Worm (Caenorhabditis elegans) whole organism, early embryonic: ENCODE data around the gene srh-236.

Experiments
- B0310.2 ChIP-seq: sonication (generic microtip); optimal IDR thresholded peaks from 2 replicates; lab custom pipeline; 2016; ENCODE audit warnings: mild to moderate bottlenecking, missing genetic modification characterization, missing compliant biosample characterization
- F13C5.2 ChIP-seq: sonication (generic microtip); optimal IDR thresholded peaks from 2 replicates; lab custom pipeline; 2017; ENCODE audit warnings: mild to moderate bottlenecking, missing genetic modification characterization, inconsistent platforms, missing compliant biosample characterization
- aly-1 ChIP-seq: sonication (generic microtip); optimal IDR thresholded peaks from 2 replicates; lab custom pipeline; 2016; ENCODE audit warnings: missing genetic modification characterization, missing compliant biosample characterization
- ama-1 ChIP-seq: fragments of 150-350 bp; optimal IDR thresholded peaks from 2 replicates; lab custom pipeline; 2014
- ceh-13 ChIP-seq: fragments of 200-800 bp; sonication (Bioruptor generic); optimal IDR thresholded peaks from 2 replicates; lab custom pipeline; 2018; ENCODE audit warnings: mild to moderate bottlenecking, missing genetic modification characterization, missing compliant biosample characterization
- ceh-36 ChIP-seq: sonication (generic microtip); optimal IDR thresholded peaks from 2 replicates; lab custom pipeline; 2016; ENCODE audit warnings: missing genetic modification characterization, inconsistent platforms, missing compliant biosample characterization
- ets-7 ChIP-seq: sonication (generic microtip); optimal IDR thresholded peaks from 2 replicates; lab custom pipeline; 2016; ENCODE audit warnings: missing genotype, missing genetic modification characterization, missing compliant biosample characterization
- flt-1 ChIP-seq: fragments of 200-800 bp; sonication (Bioruptor generic); IDR thresholded peaks from 2 replicates; pipeline ENCODE4 v1.3.6; 2022; ENCODE audit warnings: missing genetic modification characterization, missing compliant biosample characterization
- hmbx-1 ChIP-seq: sonication (generic microtip); optimal IDR thresholded peaks from 2 replicates; lab custom pipeline; 2016; ENCODE audit warnings: mild to moderate bottlenecking, missing genetic modification characterization, missing compliant biosample characterization
- hmg-4 ChIP-seq: fragments of 200-800 bp; sonication (Bioruptor generic); optimal IDR thresholded peaks from 2 replicates; lab custom pipeline; 2018; ENCODE audit warnings: mild to moderate bottlenecking, missing genetic modification characterization, missing compliant biosample characterization
- hnd-1 ChIP-seq: sonication (generic microtip); optimal IDR thresholded peaks from 2 replicates; lab custom pipeline; 2016; ENCODE audit warnings: missing genetic modification characterization, missing compliant biosample characterization
- pes-1 ChIP-seq: fragments of 200-800 bp; sonication (Bioruptor generic); IDR thresholded peaks from 2 replicates; pipeline ENCODE4 v1.3.6; 2022; ENCODE audit warnings: missing genetic modification reagents, missing genetic modification characterization, missing compliant biosample characterization
- scrt-1 ChIP-seq: fragments of 200-800 bp; sonication (Bioruptor generic); IDR thresholded peaks from 2 replicates; pipeline ENCODE4 v1.3.6; 2022; ENCODE audit warnings: missing genetic modification characterization, missing compliant biosample characterization
- sea-1 ChIP-seq: fragments of 200-800 bp; sonication (Bioruptor generic); conservative IDR thresholded peaks from 2 replicates; pipeline ENCODE4 v1.3.6; 2022; ENCODE audit warnings: missing genetic modification characterization, missing compliant biosample characterization
- tbx-11 ChIP-seq: fragments of 200-800 bp; sonication (Bioruptor generic); IDR thresholded peaks from 2 replicates; pipeline ENCODE4 v1.3.6; 2022; ENCODE audit warnings: missing genetic modification characterization, missing compliant biosample characterization
- tbx-37 ChIP-seq: fragments of 200-800 bp; sonication (Bioruptor generic); conservative IDR thresholded peaks from 2 replicates; pipeline ENCODE4 v1.3.6; 2022; ENCODE audit warnings: missing genetic modification reagents, missing genetic modification characterization, missing compliant biosample characterization
- tra-4 ChIP-seq: sonication (generic microtip); optimal IDR thresholded peaks from 2 replicates; lab custom pipeline; 2017; ENCODE audit warnings: missing genetic modification characterization, missing compliant biosample characterization

srh-236 gene

ce11 chrV:17238799-17239198, 27.0 kb upstream of the srh-236 start, which contains the start of gene T19C9.8:
T19C9.8 (plus strand) TSS chrV:17239097.
- TF ChIP-seq tbx-37 (GFP tag; lab: Robert Waterston, UW): no peak
- no peak for TF ChIP-seq hmg-4 (GFP tag; lab: Kevin White, UChicago)
- no peak for TF ChIP-seq ceh-13 (GFP tag; lab: Kevin White, UChicago)
- no peak for TF ChIP-seq flt-1 (GFP tag; lab: Robert Waterston, UW)
- no peak for TF ChIP-seq hnd-1 (tag; lab: Kevin White, UChicago)
- no peak for TF ChIP-seq ceh-36 (tag; lab: Kevin White, UChicago)
- TF ChIP-seq scrt-1 (GFP tag; lab: Robert Waterston, UW): no peak

- TF ChIP-seq tra-4 (tag; lab: Kevin White, UChicago) (no peak), ama-1 (lab: Kevin White, UChicago) (no peak), hnd-1 (tag; lab: Kevin White, UChicago) (no peak), pes-1 (GFP tag; lab: Robert Waterston, UW) (no peak), flt-1 (GFP tag; lab: Robert Waterston, UW) (no peak), B0310.2 (tag; lab: Kevin White, UChicago) (no peak), tbx-37 (GFP tag; lab: Robert Waterston, UW) (no peak), scrt-1 (GFP tag; lab: Robert Waterston, UW) (no peak)
Observed at ce11 chrV:17236345-17236744, 24.5 kb upstream of the srh-236 start, which contains the start of gene T19C9.10. T19C9.10 (plus strand) TSS chrV:17236592.

- TF ChIP-seq pes-1 (GFP tag; lab: Robert Waterston, UW): no peak
- TF ChIP-seq ceh-13 (GFP tag; lab: Kevin White, UChicago): no peak
- TF ChIP-seq tbx-37 (GFP tag; lab: Robert Waterston, UW): no peak
- no peak for TF ChIP-seq sea-1
- TF ChIP-seq B0310.2 (tag; lab: Kevin White, UChicago): no peak
- no peak for TF ChIP-seq hmg-4 (GFP tag; lab: Kevin White, UChicago)
- TF ChIP-seq hmbx-1: no peak
- no peak for TF ChIP-seq F13C5.2 (tag; lab: Kevin White, UChicago)
- no peak for TF ChIP-seq flt-1 (GFP tag; lab: Robert Waterston, UW)
- TF ChIP-seq ceh-36 (tag; lab: Kevin White, UChicago): no peak
- no peak for TF ChIP-seq ama-1 (lab: Kevin White, UChicago)
- no peak for TF ChIP-seq scrt-1 (GFP tag; lab: Robert Waterston, UW)
- TF ChIP-seq ets-7 (tag; lab: Kevin White, UChicago): no peak
- TF ChIP-seq aly-1 (tag; lab: Kevin White, UChicago): no peak
- no peak for TF ChIP-seq hnd-1 (tag; lab: Kevin White, UChicago)
- no peak for TF ChIP-seq tra-4 (tag; lab: Kevin White, UChicago)
- TF ChIP-seq tbx-11: no peak
Observed at ce11 chrV:17232403-17232802, 20.6 kb upstream of the srh-236 start.

- TF ChIP-seq tra-4 (tag; lab: Kevin White, UChicago) (no peak), hmbx-1 (no peak), hmg-4 (GFP tag; lab: Kevin White, UChicago) (no peak), tbx-37 (GFP tag; lab: Robert Waterston, UW) (no peak), hnd-1 (tag; lab: Kevin White, UChicago) (no peak), ceh-13 (GFP tag; lab: Kevin White, UChicago) (no peak), tbx-11 (no peak), ets-7 (tag; lab: Kevin White, UChicago) (no peak), B0310.2 (tag; lab: Kevin White, UChicago) (no peak), sea-1 (no peak), flt-1 (GFP tag; lab: Robert Waterston, UW) (no peak), pes-1 (GFP tag; lab: Robert Waterston, UW) (no peak), aly-1 (tag; lab: Kevin White, UChicago) (no peak), F13C5.2 (tag; lab: Kevin White, UChicago) (no peak)
Observed at ce11 chrV:17226119-17226518, 14.3 kb upstream of the srh-236 start, which contains the start of gene srh-112. srh-112 (minus strand) TSS chrV:17226219.

- TF ChIP-seq tbx-11 (no peak), hnd-1 (tag; lab: Kevin White, UChicago) (no peak), aly-1 (tag; lab: Kevin White, UChicago) (no peak), flt-1 (GFP tag; lab: Robert Waterston, UW) (no peak), F13C5.2 (tag; lab: Kevin White, UChicago) (no peak), ceh-36 (tag; lab: Kevin White, UChicago) (no peak), tra-4 (tag; lab: Kevin White, UChicago) (no peak), hmg-4 (GFP tag; lab: Kevin White, UChicago) (no peak), ceh-13 (GFP tag; lab: Kevin White, UChicago) (no peak), ama-1 (lab: Kevin White, UChicago) (no peak), ets-7 (tag; lab: Kevin White, UChicago) (no peak)
Observed at ce11 chrV:17225389-17225788, 13.6 kb upstream of the srh-236 start, which contains the start of gene scl-25. scl-25 (plus strand) TSS chrV:17225689.

ce11 chrV:17223305-17223704, 11.5 kb upstream of the srh-236 start, which contains the start of gene srh-252:
srh-252 (minus strand) TSS chrV:17223405.
- TF ChIP-seq ama-1 (lab: Kevin White, UChicago) (no peak), aly-1 (tag; lab: Kevin White, UChicago) (no peak), pes-1 (GFP tag; lab: Robert Waterston, UW) (no peak)

ce11 chrV:17220345-17220744, 8.5 kb upstream of the srh-236 start, which contains the start of gene srh-109:
srh-109 (minus strand) TSS chrV:17220445.
- TF ChIP-seq ceh-13 (GFP tag; lab: Kevin White, UChicago) (no peak), hmbx-1 (no peak), tbx-11 (no peak), hnd-1 (tag; lab: Kevin White, UChicago) (no peak), F13C5.2 (tag; lab: Kevin White, UChicago) (no peak), hmg-4 (GFP tag; lab: Kevin White, UChicago) (no peak), ceh-36 (tag; lab: Kevin White, UChicago) (no peak), sea-1 (no peak), scrt-1 (GFP tag; lab: Robert Waterston, UW) (no peak), B0310.2 (tag; lab: Kevin White, UChicago) (no peak), tbx-37 (GFP tag; lab: Robert Waterston, UW) (no peak), flt-1 (GFP tag; lab: Robert Waterston, UW) (no peak), aly-1 (tag; lab: Kevin White, UChicago) (no peak)
